Worm (Caenorhabditis elegans) whole organism, late embryonic: ENCODE results near the gene srbc-27.
"Not testable (repeated sequence)": the region's sequence is repeated elsewhere in the genome, so short reads cannot be mapped to it uniquely, and the experiment has no call there.

Experiments
- C08G9.2 ChIP-seq: sonication (generic microtip); optimal IDR thresholded peaks from 2 replicates; lab custom pipeline; 2016; ENCODE audit warnings: mild to moderate bottlenecking, missing genetic modification characterization, moderate library complexity, missing compliant biosample characterization
- C38D4.7 ChIP-seq: fragments of 200-800 bp; sonication (Bioruptor generic); optimal IDR thresholded peaks from 2 replicates; lab custom pipeline; 2018; ENCODE audit warnings: mild to moderate bottlenecking, missing genetic modification characterization, moderate library complexity, missing compliant biosample characterization
- K02D7.2 ChIP-seq: sonication (generic microtip); optimal IDR thresholded peaks from 2 replicates; lab custom pipeline; 2017; ENCODE audit warnings: mild to moderate bottlenecking, missing genetic modification characterization, missing compliant biosample characterization
- K09A11.1 ChIP-seq: sonication (generic microtip); optimal IDR thresholded peaks from 2 replicates; lab custom pipeline; 2017; ENCODE audit warnings: antibody characterized with exemption, mild to moderate bottlenecking, missing genetic modification characterization, missing compliant biosample characterization; ENCODE audit not compliant: insufficient read depth
- Y22D7AL.16 ChIP-seq: sonication (generic microtip); optimal IDR thresholded peaks from 2 replicates; lab custom pipeline; 2016; ENCODE audit warnings: missing genetic modification characterization, missing compliant biosample characterization
- ahr-1 ChIP-seq: sonication (generic microtip); optimal IDR thresholded peaks from 2 replicates; lab custom pipeline; 2016; ENCODE audit warnings: missing genetic modification characterization, missing compliant biosample characterization
- ama-1 ChIP-seq: fragments of 150-350 bp; optimal IDR thresholded peaks from 2 replicates; lab custom pipeline; 2014
- ceh-19 ChIP-seq: fragments of 200-800 bp; sonication (Bioruptor generic); optimal IDR thresholded peaks from 2 replicates; lab custom pipeline; 2018; ENCODE audit warnings: mild to moderate bottlenecking, missing genetic modification characterization, missing compliant biosample characterization
- ceh-2 ChIP-seq: sonication (generic microtip); optimal IDR thresholded peaks from 2 replicates; lab custom pipeline; 2016; ENCODE audit warnings: missing genotype, missing genetic modification characterization, missing compliant biosample characterization
- ceh-22 ChIP-seq: sonication (generic microtip); optimal IDR thresholded peaks from 2 replicates; lab custom pipeline; 2017; ENCODE audit warnings: missing biosample characterization, missing genetic modification characterization
- ceh-30 ChIP-seq: fragments of 150-350 bp; optimal IDR thresholded peaks from 2 replicates; lab custom pipeline; 2014; ENCODE audit warnings: missing biosample characterization, missing genetic modification characterization
- ceh-6 ChIP-seq: fragments of 200-800 bp; sonication (Bioruptor generic); optimal IDR thresholded peaks from 2 replicates; lab custom pipeline; 2018; ENCODE audit warnings: mild to moderate bottlenecking, missing genetic modification characterization, missing compliant biosample characterization
- che-1 ChIP-seq: sonication (generic microtip); optimal IDR thresholded peaks from 2 replicates; lab custom pipeline; 2016; ENCODE audit warnings: mild to moderate bottlenecking, missing genetic modification characterization, missing compliant biosample characterization
- eyg-1 ChIP-seq: sonication (generic microtip); optimal IDR thresholded peaks from 2 replicates; lab custom pipeline; 2016; ENCODE audit warnings: missing genotype, missing genetic modification characterization, missing compliant biosample characterization
- fax-1 ChIP-seq: sonication (generic microtip); optimal IDR thresholded peaks from 2 replicates; lab custom pipeline; 2016; ENCODE audit warnings: missing genotype, missing genetic modification characterization, missing compliant biosample characterization
- fkh-6 ChIP-seq: sonication (generic microtip); optimal IDR thresholded peaks from 2 replicates; lab custom pipeline; 2016; ENCODE audit warnings: missing genetic modification characterization, missing compliant biosample characterization
- hlh-13 ChIP-seq: fragments of 200-800 bp; sonication (Bioruptor generic); optimal IDR thresholded peaks from 2 replicates; lab custom pipeline; 2018; ENCODE audit warnings: mild to moderate bottlenecking, missing genetic modification characterization, missing compliant biosample characterization
- hlh-30 ChIP-seq: sonication (generic microtip); optimal IDR thresholded peaks from 2 replicates; lab custom pipeline; 2017; ENCODE audit warnings: antibody characterized with exemption, missing genetic modification characterization, missing compliant biosample characterization; ENCODE audit not compliant: insufficient read depth
- hlh-6 ChIP-seq: sonication (generic microtip); optimal IDR thresholded peaks from 2 replicates; lab custom pipeline; 2016; ENCODE audit warnings: missing genotype, missing genetic modification characterization, missing compliant biosample characterization
- lim-6 ChIP-seq: sonication (generic microtip); optimal IDR thresholded peaks from 2 replicates; lab custom pipeline; 2016; ENCODE audit warnings: missing genetic modification characterization, missing compliant biosample characterization
- madf-2 ChIP-seq: sonication (generic microtip); optimal IDR thresholded peaks from 2 replicates; lab custom pipeline; 2017; ENCODE audit warnings: missing genetic modification characterization, missing compliant biosample characterization
- mec-3 ChIP-seq: sonication (generic microtip); optimal IDR thresholded peaks from 2 replicates; lab custom pipeline; 2016; ENCODE audit warnings: borderline replicate concordance, missing genetic modification characterization, missing compliant biosample characterization
- nhr-232 ChIP-seq: sonication (generic microtip); optimal IDR thresholded peaks from 2 replicates; lab custom pipeline; 2016; ENCODE audit warnings: missing genetic modification characterization, missing compliant biosample characterization
- pag-3 ChIP-seq: sonication (generic microtip); optimal IDR thresholded peaks from 2 replicates; lab custom pipeline; 2016; ENCODE audit warnings: missing compliant biosample characterization, missing genetic modification characterization, borderline replicate concordance
- pat-9 ChIP-seq: fragments of 200-800 bp; sonication (Bioruptor generic); optimal IDR thresholded peaks from 2 replicates; lab custom pipeline; 2018; ENCODE audit warnings: mild to moderate bottlenecking, missing genetic modification characterization, moderate library complexity, missing compliant biosample characterization
- pax-1 ChIP-seq: fragments of 150-350 bp; optimal IDR thresholded peaks from 2 replicates; lab custom pipeline; 2014; ENCODE audit warnings: missing biosample characterization, missing genetic modification characterization
- pha-2 ChIP-seq: sonication (generic microtip); optimal IDR thresholded peaks from 2 replicates; lab custom pipeline; 2017; ENCODE audit warnings: mild to moderate bottlenecking, missing genetic modification characterization, missing compliant biosample characterization
- pha-4 ChIP-seq: fragments of 150-350 bp; optimal IDR thresholded peaks from 2 replicates; lab custom pipeline; 2018; ENCODE audit warnings: missing biosample characterization, missing genetic modification reagents, missing genetic modification characterization
- pqm-1 ChIP-seq: sonication (generic microtip); optimal IDR thresholded peaks from 2 replicates; lab custom pipeline; 2016; ENCODE audit warnings: missing genetic modification characterization, missing compliant biosample characterization
- pros-1 ChIP-seq: fragments of 150-350 bp; optimal IDR thresholded peaks from 2 replicates; lab custom pipeline; 2014; ENCODE audit warnings: missing biosample characterization, missing genetic modification reagents, missing genetic modification characterization
- sdc-2 ChIP-seq: sonication (generic microtip); optimal IDR thresholded peaks from 2 replicates; lab custom pipeline; 2016; ENCODE audit warnings: missing genotype, missing genetic modification characterization, missing compliant biosample characterization
- sox-2 ChIP-seq: fragments of 200-800 bp; sonication (Bioruptor generic); IDR thresholded peaks from 2 replicates; pipeline ENCODE4 v1.3.6; 2022; ENCODE audit warnings: missing genetic modification reagents, missing genetic modification characterization, missing compliant biosample characterization
- tbx-2 ChIP-seq: sonication (generic microtip); optimal IDR thresholded peaks from 2 replicates; lab custom pipeline; 2016; ENCODE audit warnings: missing genetic modification characterization, missing compliant biosample characterization
- ttx-3 ChIP-seq: sonication (generic microtip); optimal IDR thresholded peaks from 2 replicates; lab custom pipeline; 2016; ENCODE audit warnings: missing genetic modification reagents, missing genetic modification characterization, missing compliant biosample characterization
- unc-3 ChIP-seq, 2 experiments: fragments of 200-800 bp in 1 of 2; sonication (Bioruptor generic) in 1 of 2; sonication (generic microtip) in 1 of 2; conservative IDR thresholded peaks in 1 of 2; optimal IDR thresholded peaks in 1 of 2; 2 replicates each; pipeline versions ENCODE4 v1.3.6 to Lab custom; 2016 to 2022; ENCODE audit warnings: missing compliant biosample characterization in 2 of 2, missing genetic modification characterization in 2 of 2, missing genetic modification reagents in 1 of 2
- zip-5 ChIP-seq: sonication (generic microtip); optimal IDR thresholded peaks from 2 replicates; lab custom pipeline; 2016; ENCODE audit warnings: missing genetic modification characterization, missing compliant biosample characterization

srbc-27 gene

ce11 chrV:17438317-17438716, 7.3 kb downstream of the srbc-27 start, which contains the start of gene srsx-2:
Gene srsx-2 (minus strand): TSS chrV:17438417.
- TF ChIP-seq che-1, result no peak
- TF ChIP-seq fax-1 (tag; lab: Kevin White, UChicago), result no peak
- TF ChIP-seq tbx-2 (tag; lab: Kevin White, UChicago), result no peak
- TF ChIP-seq madf-2, result no peak
- no peak for TF ChIP-seq C08G9.2 (tag; lab: Kevin White, UChicago)
- no peak for TF ChIP-seq hlh-30 (tag; lab: Kevin White, UChicago)
- no peak for TF ChIP-seq Y22D7AL.16
- no peak for TF ChIP-seq fkh-6 (tag; lab: Kevin White, UChicago)
- TF ChIP-seq pros-1, result no peak
- no peak for TF ChIP-seq ceh-2
- no peak for TF ChIP-seq K09A11.1 (tag; lab: Kevin White, UChicago)
- no peak for TF ChIP-seq pha-2
- no peak for TF ChIP-seq pax-1 (tag; lab: Kevin White, UChicago)

- TF ChIP-seq eyg-1 (tag; lab: Kevin White, UChicago), result no peak
- TF ChIP-seq hlh-13 (GFP tag; lab: Kevin White, UChicago), result no peak
- TF ChIP-seq C08G9.2 (tag; lab: Kevin White, UChicago), result no peak
- TF ChIP-seq pros-1, result no peak
- no peak for TF ChIP-seq hlh-30 (tag; lab: Kevin White, UChicago)
- TF ChIP-seq mec-3, result no peak
- TF ChIP-seq nhr-232 (tag; lab: Kevin White, UChicago), result no peak
- TF ChIP-seq, all 69 proteins: peak for 0
These were observed 8.4 kb downstream of the srbc-27 start, which contains the start of gene srh-154 for ce11 chrV:17439406-17439805. Gene srh-154 (plus strand): TSS chrV:17439706.

ce11 chrV:17449836-17450235, 18.8 kb downstream of the srbc-27 start:
- TF ChIP-seq ceh-30 (tag; lab: Kevin White, UChicago) (no peak), hlh-13 (GFP tag; lab: Kevin White, UChicago) (no peak), ttx-3 (no peak), mec-3 (no peak), zip-5 (no peak), hlh-6 (no peak), ceh-19 (GFP tag; lab: Kevin White, UChicago) (no peak), pag-3 (tag; lab: Kevin White, UChicago) (no peak), K02D7.2 (tag; lab: Kevin White, UChicago) (no peak), che-1 (no peak), C38D4.7 (GFP tag; lab: Kevin White, UChicago) (no peak), unc-3 (GFP tag; conservative IDR thresholded peaks at IDR 0.05; lab: Robert Waterston, UW) (no peak), unc-3 (tag; optimal IDR thresholded peaks at IDR 0.05; lab: Kevin White, UChicago) (no peak), fkh-6 (tag; lab: Kevin White, UChicago) (no peak), lim-6 (no peak), K09A11.1 (tag; lab: Kevin White, UChicago) (no peak), ahr-1 (no peak), sox-2 (no peak)

DNA sequence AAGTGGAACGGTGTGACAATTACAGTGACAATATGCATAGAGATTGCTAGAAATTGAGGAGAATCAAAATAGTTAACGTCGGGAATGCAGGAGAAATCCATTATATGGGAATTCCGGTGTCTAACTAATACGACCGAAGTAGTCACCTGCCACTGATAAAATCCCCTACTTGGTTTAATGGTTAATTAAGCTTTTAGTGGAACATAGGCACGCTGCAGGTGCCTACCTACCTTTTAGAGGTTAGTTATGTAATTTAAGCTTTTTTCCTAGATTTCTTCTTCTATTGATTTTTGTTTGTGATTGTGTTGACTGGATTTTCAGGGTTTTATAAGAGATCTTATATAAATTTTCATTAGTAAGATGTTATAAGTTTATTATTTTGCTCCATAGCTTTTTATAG, 25.2 kb downstream of the srbc-27 start, which contains the start of gene srh-203:
srh-203 (minus strand) TSS at position 101 of the 400 bp plus-strand sequence.
- TF ChIP-seq sdc-2 (tag; lab: Kevin White, UChicago); ceh-6 (GFP tag; lab: Kevin White, UChicago); unc-3 (GFP tag; conservative IDR thresholded peaks at IDR 0.05; lab: Robert Waterston, UW); unc-3 (tag; optimal IDR thresholded peaks at IDR 0.05; lab: Kevin White, UChicago): not testable (repeated sequence)
- TF ChIP-seq, all 69 proteins: peak for 0; not testable (repeated sequence) for 69

DNA sequence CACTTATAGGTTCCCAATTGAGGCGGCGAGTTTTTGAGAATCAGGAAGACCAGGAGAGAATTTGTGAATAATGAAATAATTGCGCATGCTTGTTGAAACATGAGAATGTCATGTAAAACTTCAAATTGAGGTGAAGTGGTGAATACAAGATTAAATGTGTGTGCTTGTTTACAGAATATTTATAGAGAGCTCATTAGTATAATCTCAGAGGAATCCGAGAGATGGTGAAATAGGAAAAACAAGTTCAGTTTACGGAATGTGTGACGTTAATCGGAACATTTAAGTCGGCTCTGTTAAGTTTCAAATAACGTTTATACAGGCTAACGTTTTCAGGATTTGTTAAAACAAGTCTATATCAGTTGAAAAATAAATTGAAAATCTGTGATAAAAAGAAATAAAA, 27.1 kb downstream of the srbc-27 start, which contains the start of gene str-200:
str-200 (minus strand) TSS at position 101 of the 400 bp plus-strand sequence.
- TF ChIP-seq ama-1, result no peak
- TF ChIP-seq ceh-22 (tag; lab: Kevin White, UChicago), result no peak
- no peak for TF ChIP-seq pat-9
- no peak for TF ChIP-seq lim-6
- TF ChIP-seq C38D4.7 (GFP tag; lab: Kevin White, UChicago), result no peak
- no peak for TF ChIP-seq pqm-1 (tag; lab: Kevin White, UChicago)
- no peak for TF ChIP-seq pha-2
- TF ChIP-seq fkh-6 (tag; lab: Kevin White, UChicago), result no peak
- no peak for TF ChIP-seq che-1
- TF ChIP-seq nhr-232 (tag; lab: Kevin White, UChicago), result no peak
- no peak for TF ChIP-seq pha-4 (tag; lab: Kevin White, UChicago)
